Fruit fly (Drosophila melanogaster) whole organism: ENCODE measurements around the gene Nepl16.

Experiments used
- CG8478 ChIP-seq: fragments of >200 bp; optimal IDR thresholded peaks from 2 replicates; lab custom pipeline; 2018; ENCODE audit warnings: inconsistent platforms
- EcR ChIP-seq, 2 experiments: fragments of >200 bp; optimal IDR thresholded peaks; 2 replicates each; lab custom pipeline; 2017; ENCODE audit warnings: missing biosample characterization in 2 of 2, missing genetic modification characterization in 2 of 2, missing genetic modification reagents in 2 of 2
- pan ChIP-seq: fragments of >200 bp; optimal IDR thresholded peaks from 2 replicates; lab custom pipeline; 2017
- psq ChIP-seq: fragments of >200 bp; optimal IDR thresholded peaks from 2 replicates; lab custom pipeline; 2017

- TF ChIP-seq psq (lab: Kevin White, UChicago) (no peak), pan (lab: Kevin White, UChicago) (no peak), CG8478 (lab: Kevin White, UChicago) (no peak), EcR (GFP tag; optimal IDR thresholded peaks at IDR 0.05; lab: Kevin White, UChicago) (no peak)
These were observed 49.2 kb upstream of the Nepl16 start for dm6 chr3R:25161520-25161919.
